Fruit fly (Drosophila melanogaster) whole organism, adult: ENCODE measurements around the gene Gr92a.

Experiments
- CG14711 ChIP-seq: fragments of 200-800 bp; sonication (Bioruptor generic); optimal IDR thresholded peaks from 2 replicates; lab custom pipeline; 2018; ENCODE audit warnings: missing biosample characterization, mild to moderate bottlenecking, missing genetic modification characterization, moderate library complexity
- CG5204 ChIP-seq: fragments of 200-800 bp; sonication (Bioruptor generic); optimal IDR thresholded peaks from 2 replicates; lab custom pipeline; 2016; ENCODE audit warnings: missing biosample characterization, missing genetic modification characterization
- CG7045 ChIP-seq: fragments of 200-800 bp; sonication (Bioruptor generic); optimal IDR thresholded peaks from 2 replicates; lab custom pipeline; 2017; ENCODE audit warnings: missing biosample characterization, mild to moderate bottlenecking, missing genetic modification characterization
- CG7101 ChIP-seq: fragments of 200-800 bp; sonication (Bioruptor generic); optimal IDR thresholded peaks from 2 replicates; lab custom pipeline; 2018; ENCODE audit warnings: missing biosample characterization, mild to moderate bottlenecking, missing genetic modification characterization, moderate library complexity
- Clk ChIP-seq: fragments of 200-800 bp; sonication (Bioruptor generic); optimal IDR thresholded peaks from 2 replicates; lab custom pipeline; 2017; ENCODE audit warnings: missing biosample characterization, missing genetic modification characterization
- Crg-1 ChIP-seq: fragments of 200-800 bp; sonication (Bioruptor generic); optimal IDR thresholded peaks from 2 replicates; lab custom pipeline; 2016; ENCODE audit warnings: missing biosample characterization, missing genetic modification characterization
- Mnt ChIP-seq: fragments of 200-800 bp; sonication (Bioruptor generic); optimal IDR thresholded peaks from 2 replicates; lab custom pipeline; 2016; ENCODE audit warnings: missing biosample characterization, mild to moderate bottlenecking, missing genetic modification characterization
- cic ChIP-seq: fragments of 200-800 bp; sonication (Bioruptor generic); optimal IDR thresholded peaks from 2 replicates; lab custom pipeline; 2017; ENCODE audit warnings: missing biosample characterization, mild to moderate bottlenecking, missing genetic modification characterization, moderate library complexity
- cnc ChIP-seq, 2 experiments: fragments of >200 bp; optimal IDR thresholded peaks; 2 replicates each; lab custom pipeline; 2017
- ovo ChIP-seq: fragments of 200-800 bp; sonication (Bioruptor generic); optimal IDR thresholded peaks from 2 replicates; lab custom pipeline; 2016; ENCODE audit warnings: missing biosample characterization, missing genetic modification characterization
- pad ChIP-seq: fragments of 200-800 bp; sonication (Bioruptor generic); optimal IDR thresholded peaks from 3 replicates; lab custom pipeline; 2017; ENCODE audit warnings: missing biosample characterization, missing genetic modification characterization, mild to moderate bottlenecking, moderate library complexity, missing genetic modification reagents
- tj ChIP-seq: fragments of 200-800 bp; sonication (Bioruptor generic); optimal IDR thresholded peaks from 3 replicates; lab custom pipeline; 2017; ENCODE audit warnings: missing biosample characterization, mild to moderate bottlenecking, missing genetic modification characterization, moderate library complexity

DNA sequence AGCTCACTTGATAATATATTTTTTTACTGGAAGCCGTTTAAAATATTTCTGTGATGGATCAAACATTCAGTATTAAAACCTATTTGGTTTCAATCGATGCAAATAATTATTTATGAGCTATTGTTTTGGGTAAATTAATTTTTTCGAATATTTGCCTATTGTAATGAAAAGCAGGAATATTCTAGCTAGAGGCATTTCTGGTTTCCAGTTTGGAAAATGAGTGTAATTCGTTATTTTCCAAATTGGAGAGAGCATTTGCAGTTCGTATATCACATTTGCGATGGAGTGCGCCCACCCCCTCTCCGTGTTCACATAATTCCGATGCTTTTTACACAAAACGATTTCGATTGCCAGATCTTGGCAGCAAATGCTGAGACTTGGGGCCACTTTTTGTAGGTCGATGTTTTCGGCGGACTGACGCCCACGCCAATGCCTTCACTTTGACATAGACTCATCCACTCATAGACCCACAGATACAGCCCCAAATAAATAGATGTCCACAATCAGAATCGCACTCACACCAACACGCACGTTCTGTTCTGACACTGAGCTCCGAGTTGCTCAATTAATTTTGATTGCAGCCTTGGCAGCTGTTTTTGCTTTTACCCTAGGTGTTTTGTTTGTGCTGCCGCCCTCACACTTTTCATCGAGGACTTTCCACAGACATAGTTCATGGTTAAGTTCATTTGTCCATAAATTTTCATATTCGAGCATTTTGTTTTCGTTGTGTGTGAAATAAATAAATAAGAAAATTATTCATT is 47.0 kb downstream of the Gr92a start:
- TF ChIP-seq CG7101 (no peak), cic (GFP tag; lab: Kevin White, UChicago) (no peak), cnc (optimal IDR thresholded peaks at IDR 0.05; lab: Kevin White, UChicago) (no peak), ovo (no peak), Crg-1 (GFP tag; lab: Kevin White, UChicago) (no peak), pad (GFP tag; lab: Kevin White, UChicago) (no peak), Mnt (GFP tag; lab: Kevin White, UChicago) (no peak), CG14711 (tag; lab: Kevin White, UChicago) (no peak), CG5204 (no peak), Clk (GFP tag; lab: Kevin White, UChicago) (no peak), tj (GFP tag; lab: Kevin White, UChicago) (no peak), CG7045 (GFP tag; lab: Kevin White, UChicago) (no peak)
